Worm (Caenorhabditis elegans): Measurements from ENCODE around the gene clc-6.

DNA sequence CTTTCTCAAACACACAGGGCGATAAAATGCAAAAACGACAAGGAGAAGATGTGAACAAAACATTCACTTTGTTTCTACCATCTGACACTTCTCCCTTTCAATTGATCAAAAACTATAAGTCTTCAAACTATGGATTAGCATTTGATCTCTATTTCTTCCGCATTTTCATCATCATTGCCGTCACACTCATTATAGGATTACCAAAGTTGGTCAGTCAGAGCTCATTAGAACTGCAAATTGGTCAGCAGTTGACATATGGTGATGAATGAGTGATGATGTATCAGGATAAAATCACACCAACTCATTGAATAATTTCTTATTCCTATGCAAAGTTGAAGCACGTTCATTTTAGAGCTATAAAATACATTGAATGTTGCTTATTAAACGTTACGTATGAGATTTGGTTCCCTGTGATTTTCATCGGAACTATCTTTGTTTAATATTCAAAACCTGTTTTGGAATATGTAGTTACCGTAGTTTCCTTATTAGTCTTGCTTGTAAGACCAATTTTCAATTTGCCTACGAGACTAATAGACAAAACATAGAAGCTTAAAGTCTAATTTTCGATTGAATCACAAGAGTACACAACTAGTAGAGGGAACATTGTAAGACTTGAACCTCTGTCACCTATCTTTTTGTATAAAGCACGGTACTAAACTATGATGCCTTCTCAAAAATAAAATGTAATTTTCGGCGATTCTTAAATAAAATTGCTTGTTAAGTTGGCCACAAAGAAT, 13.6 kb upstream of the clc-6 start:
- TF ChIP-seq ceh-31 (tag; optimal IDR thresholded peaks at IDR 0.05) (no peak), Y22D7AL.16 (tag; optimal IDR thresholded peaks at IDR 0.05) (no peak), ama-1 (optimal IDR thresholded peaks at IDR 0.05) (no peak), odd-2 (tag; optimal IDR thresholded peaks at IDR 0.05) (no peak), nfya-1 (tag; optimal IDR thresholded peaks at IDR 0.05) (no peak), pag-3 (tag; optimal IDR thresholded peaks at IDR 0.05; ENCODE audit: borderline replicate concordance) (no peak), dmd-4 (tag; optimal IDR thresholded peaks at IDR 0.05; ENCODE audit: borderline replicate concordance) (no peak)
